Worm (Caenorhabditis elegans): ENCODE measurements around the gene K02A6.3.

DNA sequence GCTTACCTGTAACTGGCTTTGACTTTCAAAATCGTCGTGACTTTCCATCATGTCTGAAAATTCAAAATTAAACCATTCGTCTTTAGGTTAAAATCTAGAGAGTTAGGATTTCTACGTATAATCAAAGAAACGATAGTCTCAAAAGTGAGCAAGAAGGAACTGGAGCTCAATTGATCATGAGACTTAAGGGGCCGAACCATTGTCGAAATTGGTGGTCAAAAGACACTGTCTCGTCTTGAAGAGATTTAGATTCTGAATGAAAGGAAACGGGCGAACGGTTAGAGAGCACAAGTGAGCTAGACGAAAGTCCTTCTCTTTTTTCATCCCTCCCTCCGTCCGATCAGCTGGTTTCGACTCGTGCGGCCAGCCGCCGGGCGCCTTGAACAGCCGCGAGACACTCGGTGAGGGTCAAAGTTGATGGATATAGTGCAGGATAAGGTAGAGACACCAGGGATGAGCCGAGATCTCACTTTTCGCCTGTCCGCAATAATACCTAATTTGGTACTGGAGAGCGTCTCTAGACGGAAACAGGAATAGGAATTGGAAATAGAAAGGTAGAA, 29.5 kb upstream of the K02A6.3 start, which contains the start of gene M60.7:
- TF ChIP-seq ces-1 (GFP tag; optimal IDR thresholded peaks at IDR 0.05): no peak
- no peak for TF ChIP-seq vab-15 (tag; optimal IDR thresholded peaks at IDR 0.05)
- no peak for TF ChIP-seq snpc-4 (tag; optimal IDR thresholded peaks at IDR 0.05)
- TF ChIP-seq alr-1 (tag; optimal IDR thresholded peaks at IDR 0.05; ENCODE audit: borderline replicate concordance): no peak
- TF ChIP-seq ama-1 (optimal IDR thresholded peaks at IDR 0.05): no peak
- no peak for TF ChIP-seq blmp-1 (tag; optimal IDR thresholded peaks at IDR 0.05)
- TF ChIP-seq pqm-1 (tag; optimal IDR thresholded peaks at IDR 0.05): no peak
- TF ChIP-seq nhr-77 (tag; optimal IDR thresholded peaks at IDR 0.05): no peak
- no peak for TF ChIP-seq elt-2 (tag; optimal IDR thresholded peaks at IDR 0.05)
- no peak for TF ChIP-seq rnt-1 (tag; optimal IDR thresholded peaks at IDR 0.05)

Data from whole organism, L1 larva.